Fruit fly (Drosophila melanogaster): ENCODE data around the gene xit.

xit gene

DNA sequence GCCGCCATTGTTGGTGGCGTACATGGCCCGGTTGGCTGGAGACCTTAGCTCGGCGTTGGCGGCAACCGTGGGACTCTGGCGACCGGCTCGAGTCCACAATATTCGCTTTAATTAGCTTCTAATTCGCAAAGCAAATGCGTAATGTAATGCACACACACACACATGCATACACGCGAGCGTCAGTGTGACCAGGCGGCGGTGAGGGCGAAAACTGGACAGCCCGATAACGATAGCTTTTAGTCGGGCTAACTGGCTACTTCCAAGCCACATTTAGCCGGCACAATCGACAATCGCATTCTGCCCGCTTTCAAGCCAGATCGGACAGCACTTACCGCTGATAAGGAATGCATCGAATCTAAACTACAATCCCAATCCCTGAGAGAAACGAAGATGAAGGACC, at the start of gene xit, which contains the start of gene Nf-YC:
Gene xit (plus strand): TSS at position 314 of the 400 bp plus-strand sequence.
Gene Nf-YC (minus strand): TSS at position 217 of the 400 bp plus-strand sequence.
- TF ChIP-seq CG17801 (GFP tag; optimal IDR thresholded peaks at IDR 0.05; ENCODE audit: partially characterized antibody) = peak; percentile 3

DNA sequence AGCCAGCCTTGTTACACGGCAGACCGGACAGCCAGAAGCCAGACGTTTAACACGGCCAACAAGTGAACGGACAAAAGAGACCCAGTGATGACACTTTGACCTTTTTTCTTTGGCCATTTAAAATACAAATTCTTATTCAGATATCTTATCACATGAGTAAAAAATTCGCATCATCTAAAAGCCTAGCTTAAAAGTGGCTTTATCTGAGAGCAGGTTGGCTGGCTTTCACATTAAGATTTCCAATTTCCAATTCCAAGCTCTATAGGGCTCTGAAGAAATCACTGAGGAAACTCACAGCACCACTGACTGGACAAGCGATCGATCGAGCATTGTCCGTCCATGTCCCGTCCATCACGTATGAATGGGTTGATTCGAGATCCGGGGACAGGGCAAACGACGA, 45.2 kb upstream of the xit start:
- TF ChIP-seq CG17801 (GFP tag; optimal IDR thresholded peaks at IDR 0.05; ENCODE audit: partially characterized antibody) = no peak

DNA sequence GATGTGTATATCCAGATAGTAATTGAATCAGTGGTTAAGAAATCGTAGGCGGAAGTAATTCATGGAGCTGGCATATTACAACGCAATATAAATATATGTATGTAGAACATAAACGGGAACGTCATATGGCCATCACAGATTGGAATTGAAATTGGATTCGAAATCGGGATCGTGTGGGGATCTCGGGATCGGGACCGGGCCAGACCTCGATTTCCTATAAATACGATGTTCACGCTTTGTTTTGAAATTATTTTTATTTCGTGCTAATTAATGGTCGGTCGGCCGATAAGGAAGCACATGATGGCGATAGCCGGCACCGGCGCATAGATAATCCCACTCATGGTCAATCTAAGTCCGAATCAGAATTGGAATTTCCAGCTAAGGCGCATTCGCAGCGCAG, 44.5 kb upstream of the xit start:
- no peak for TF ChIP-seq CG17801 (GFP tag; optimal IDR thresholded peaks at IDR 0.05; ENCODE audit: partially characterized antibody)

DNA sequence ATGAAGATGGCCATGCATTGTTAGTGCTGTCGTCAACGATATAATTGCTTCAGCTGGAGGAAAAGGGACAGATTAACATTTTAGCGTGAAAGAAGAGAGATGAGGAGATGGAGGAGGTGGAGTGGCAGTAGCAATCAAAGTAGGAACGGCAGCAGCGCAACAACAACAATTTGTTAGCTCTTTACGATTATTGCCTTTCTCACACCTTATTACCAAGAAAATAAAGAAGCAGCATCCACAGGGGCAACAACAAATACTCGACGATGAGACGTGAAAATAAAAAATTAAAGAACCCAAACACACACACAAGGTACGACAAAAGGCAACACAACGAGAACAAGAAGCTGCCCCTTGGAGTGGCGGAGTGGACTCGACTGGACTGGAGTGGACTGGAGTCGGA, 43.9 kb upstream of the xit start:
- no peak for TF ChIP-seq CG17801 (GFP tag; optimal IDR thresholded peaks at IDR 0.05; ENCODE audit: partially characterized antibody)

DNA sequence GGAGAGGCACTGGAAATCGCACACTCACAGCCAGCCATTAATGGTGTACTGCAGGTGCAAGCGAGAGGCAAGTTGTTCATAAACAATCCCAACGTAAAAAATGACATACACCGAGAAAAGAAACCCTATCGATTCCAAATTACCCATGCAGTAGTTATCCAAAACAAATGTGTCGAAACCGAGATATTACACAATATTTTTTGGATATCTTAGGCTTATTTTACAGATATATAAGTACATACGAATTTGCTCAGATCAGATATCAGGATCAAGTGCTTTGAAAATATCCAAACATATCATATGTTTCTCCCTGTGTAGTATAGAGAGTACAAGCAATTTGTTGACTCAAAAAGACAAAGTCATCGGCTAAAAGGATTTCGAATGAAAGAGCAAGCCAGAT, 43.4 kb upstream of the xit start:
- no peak for TF ChIP-seq CG17801 (GFP tag; optimal IDR thresholded peaks at IDR 0.05; ENCODE audit: partially characterized antibody)

DNA sequence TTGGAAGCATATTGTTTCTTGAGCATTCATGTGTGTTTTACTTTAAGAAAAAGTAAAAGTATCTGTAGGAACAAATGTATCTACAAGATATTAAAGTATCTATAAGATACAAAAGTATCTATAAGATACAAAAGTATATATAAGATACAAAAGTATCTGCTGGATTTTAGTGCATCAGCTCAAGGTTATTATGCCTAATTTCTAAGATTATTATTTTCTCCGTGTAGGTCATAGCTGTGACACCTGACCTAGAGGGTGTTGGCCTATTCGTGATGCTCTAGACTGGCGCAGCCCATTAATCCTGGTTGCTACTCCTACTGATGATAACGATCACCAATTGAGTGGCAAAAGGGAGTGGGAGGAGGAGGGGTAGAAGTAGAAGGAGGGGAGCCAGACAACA, 42.7 kb upstream of the xit start:
- TF ChIP-seq CG17801 (GFP tag; optimal IDR thresholded peaks at IDR 0.05; ENCODE audit: partially characterized antibody) = no peak

DNA sequence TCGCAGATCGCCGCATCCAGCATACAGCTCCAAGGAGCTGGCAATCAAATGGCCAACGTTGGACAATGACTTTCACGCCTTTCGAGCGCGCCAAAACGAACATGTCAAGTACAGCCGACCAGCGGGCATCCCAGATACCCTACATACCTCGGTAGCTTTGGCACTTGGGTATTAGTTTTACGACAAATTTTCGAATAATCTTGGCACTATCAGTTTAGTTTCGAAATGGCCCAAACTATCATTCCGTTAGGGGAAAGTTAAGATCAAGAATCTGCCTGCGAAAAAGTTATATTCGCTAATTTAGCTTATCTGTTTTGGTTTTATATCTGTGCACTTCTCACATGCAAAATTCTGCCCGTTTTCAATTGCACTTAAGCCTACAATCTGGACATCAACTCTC, 42.0 kb upstream of the xit start:
- TF ChIP-seq CG17801 (GFP tag; optimal IDR thresholded peaks at IDR 0.05; ENCODE audit: partially characterized antibody) = no peak

DNA sequence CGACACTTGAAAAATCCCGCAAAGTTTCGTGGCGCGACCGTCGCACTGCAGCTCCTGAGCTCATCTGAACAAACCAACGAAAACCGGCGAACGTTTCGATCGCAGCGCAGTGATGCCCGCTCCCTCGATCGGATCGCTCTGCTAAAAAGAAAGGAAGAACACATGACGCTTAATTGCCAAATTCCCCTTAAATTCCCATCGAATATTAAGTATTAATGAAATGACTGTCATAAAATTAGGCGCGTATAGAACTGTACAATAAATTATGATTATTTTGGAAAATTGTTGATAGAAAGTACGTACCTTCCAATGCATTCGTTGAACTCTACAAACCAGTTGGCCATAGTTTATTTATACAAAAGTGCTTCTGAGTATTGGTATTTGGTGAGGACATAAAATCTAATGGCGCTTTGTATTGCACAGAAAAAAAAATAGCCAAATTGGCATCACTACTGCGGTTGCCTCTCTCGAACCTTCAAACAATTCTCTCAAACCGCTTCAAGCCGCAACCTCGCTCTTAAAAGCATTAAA, 41.1 kb upstream of the xit start, which contains the start of gene shf:
Gene shf (minus strand): TSS at position 51 of the 531 bp plus-strand sequence.
- TF ChIP-seq CG17801 (GFP tag; optimal IDR thresholded peaks at IDR 0.05; ENCODE audit: partially characterized antibody) = no peak

DNA sequence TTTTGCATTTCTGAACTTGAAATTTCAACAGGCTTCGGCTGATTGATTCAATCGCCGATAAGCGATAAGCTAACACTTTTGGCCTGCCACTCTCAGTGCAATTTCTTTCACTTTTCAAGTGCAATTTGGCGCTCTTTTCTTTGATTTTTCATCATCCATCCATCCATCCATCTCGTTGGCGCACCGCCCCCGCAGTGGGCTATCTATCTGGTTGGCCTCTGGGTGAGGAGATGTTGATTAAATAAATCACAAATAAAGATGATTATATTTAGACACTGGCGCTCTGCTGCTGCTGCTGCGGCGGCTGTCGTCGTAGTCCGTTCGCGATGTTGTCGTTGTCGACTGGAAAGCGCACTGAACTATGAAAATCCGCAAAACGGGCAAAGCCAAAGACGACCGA, 29.9 kb upstream of the xit start:
- TF ChIP-seq CG17801 (GFP tag; optimal IDR thresholded peaks at IDR 0.05; ENCODE audit: partially characterized antibody) = no peak

DNA sequence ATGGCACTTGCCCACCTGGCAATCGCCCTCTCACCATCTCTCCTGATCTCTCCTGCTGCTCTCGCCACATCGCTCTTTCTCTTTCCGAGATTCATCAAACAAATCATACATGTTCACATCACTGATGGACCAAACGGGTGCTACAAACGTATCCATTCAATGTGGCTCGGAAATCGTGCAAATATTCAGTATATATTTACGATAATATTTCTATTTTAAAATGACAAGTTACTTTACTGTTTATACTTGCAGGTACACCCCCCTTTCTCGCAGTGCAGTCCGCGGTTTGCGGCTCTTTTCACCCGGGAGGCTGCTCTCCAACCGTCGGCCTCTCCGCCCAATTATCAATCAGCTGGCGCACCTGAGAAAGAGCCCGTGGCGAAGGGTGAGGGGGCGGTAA, 29.3 kb upstream of the xit start:
- TF ChIP-seq CG17801 (GFP tag; optimal IDR thresholded peaks at IDR 0.05; ENCODE audit: partially characterized antibody) = no peak

DNA sequence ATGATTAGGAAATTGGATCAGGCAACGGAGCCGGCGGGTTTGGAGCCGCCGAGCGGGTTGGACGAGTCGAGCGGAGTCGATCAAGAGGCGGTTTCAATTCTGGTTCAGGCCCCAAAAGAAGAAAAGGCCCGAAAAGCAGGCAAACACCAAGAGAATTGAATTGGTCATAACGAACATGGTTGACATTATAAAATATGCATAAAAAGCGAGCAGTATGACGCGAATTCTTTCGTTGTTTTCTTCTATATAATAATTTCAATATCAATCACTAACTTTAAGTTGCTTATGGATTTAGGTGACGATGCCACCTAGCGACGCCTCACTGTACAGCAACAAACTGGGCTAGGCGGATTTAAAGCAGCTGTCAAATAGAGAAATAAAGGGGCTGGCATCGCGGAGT, 27.9 kb upstream of the xit start:
- no peak for TF ChIP-seq CG17801 (GFP tag; optimal IDR thresholded peaks at IDR 0.05; ENCODE audit: partially characterized antibody)

DNA sequence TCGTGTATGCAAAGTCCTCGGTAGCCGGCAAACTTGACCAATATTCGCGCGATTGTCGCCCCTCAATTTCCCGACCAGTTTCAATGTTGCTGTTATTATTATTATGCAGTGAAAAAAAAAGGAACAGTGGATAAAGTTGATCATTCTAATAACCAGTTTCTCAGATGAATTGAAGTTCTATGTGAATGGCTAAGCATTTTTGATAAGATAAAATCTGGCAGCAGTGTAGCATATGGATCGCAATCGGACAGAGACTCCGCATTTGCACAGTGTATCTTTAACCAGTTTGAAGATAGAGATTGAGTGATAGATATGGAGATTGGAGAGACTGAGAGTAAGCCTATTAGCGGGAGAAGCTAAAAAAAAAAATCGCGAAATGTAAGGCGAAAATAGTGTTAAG, 27.4 kb upstream of the xit start:
- TF ChIP-seq CG17801 (GFP tag; optimal IDR thresholded peaks at IDR 0.05; ENCODE audit: partially characterized antibody) = no peak

DNA sequence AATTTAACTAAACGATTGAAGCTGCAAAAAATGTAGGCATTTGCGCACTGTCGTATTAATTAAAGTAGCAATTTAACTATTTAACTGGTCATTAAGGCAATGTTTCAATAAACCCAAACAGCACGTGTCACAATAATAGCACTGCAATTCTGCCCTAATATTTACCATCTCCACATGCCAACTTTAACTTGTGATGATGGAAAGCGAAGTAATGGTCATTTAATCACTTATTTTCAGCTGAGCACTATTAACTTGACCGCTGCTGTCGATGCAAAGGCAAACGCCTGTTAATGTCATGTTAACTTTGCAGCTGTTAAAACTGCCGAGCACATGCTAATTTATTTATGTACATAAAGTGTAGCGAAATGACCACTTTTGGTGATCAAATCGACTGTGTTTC, 26.6 kb upstream of the xit start:
- peak; percentile 65 for TF ChIP-seq CG17801 (GFP tag; optimal IDR thresholded peaks at IDR 0.05; ENCODE audit: partially characterized antibody)

DNA sequence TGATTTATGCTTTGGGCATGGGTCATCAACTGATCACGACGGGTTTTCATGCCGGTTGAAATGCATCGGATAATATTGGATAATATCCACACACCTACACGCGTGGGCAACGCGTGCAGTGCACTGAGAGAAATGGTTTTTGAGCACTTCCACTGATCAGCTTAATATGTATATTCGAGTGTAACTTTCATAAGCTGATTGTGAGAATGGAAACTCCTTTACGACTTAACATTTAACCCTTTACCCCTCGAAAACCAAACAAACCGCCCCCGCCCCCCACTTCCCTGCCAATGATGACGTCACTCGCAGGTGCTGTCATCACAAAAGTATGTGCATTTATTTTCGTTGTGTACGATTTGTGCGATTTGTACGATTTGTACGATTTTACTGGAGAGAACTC, 26.0 kb upstream of the xit start:
- no peak for TF ChIP-seq CG17801 (GFP tag; optimal IDR thresholded peaks at IDR 0.05; ENCODE audit: partially characterized antibody)

DNA sequence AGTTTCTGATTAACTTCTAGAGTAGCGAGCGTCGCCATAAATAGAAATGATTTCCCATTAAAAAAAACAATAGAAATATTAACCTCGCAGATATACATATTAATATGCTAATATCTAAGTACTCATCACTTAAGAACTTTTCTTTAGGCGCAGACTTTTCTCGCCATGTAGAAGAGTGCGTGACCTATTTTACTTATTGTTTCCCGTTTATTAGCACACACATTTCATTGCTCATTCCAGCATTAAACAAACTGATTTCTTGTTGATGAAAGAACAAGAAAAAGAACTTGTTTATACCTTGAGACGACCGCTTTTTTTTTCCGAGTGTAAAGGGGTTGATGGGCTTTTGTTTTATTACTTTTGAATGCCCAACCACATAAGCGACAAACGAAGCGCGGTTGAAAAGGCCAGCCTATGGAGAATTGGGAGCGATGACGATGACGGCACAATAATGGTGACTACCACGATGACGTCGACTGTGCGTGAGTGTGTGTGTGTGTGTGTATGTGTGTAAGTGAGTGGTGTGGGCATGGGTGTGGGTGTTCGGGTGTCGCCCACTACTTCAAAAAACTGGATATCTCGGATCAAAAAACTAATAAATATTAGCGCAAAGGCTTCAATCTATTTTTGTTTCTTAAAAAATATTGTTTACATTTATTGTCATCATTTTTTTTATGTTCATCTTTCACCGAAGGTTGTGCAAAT, 24.7 kb upstream of the xit start:
- TF ChIP-seq CG17801 (GFP tag; optimal IDR thresholded peaks at IDR 0.05; ENCODE audit: partially characterized antibody) = no peak

DNA sequence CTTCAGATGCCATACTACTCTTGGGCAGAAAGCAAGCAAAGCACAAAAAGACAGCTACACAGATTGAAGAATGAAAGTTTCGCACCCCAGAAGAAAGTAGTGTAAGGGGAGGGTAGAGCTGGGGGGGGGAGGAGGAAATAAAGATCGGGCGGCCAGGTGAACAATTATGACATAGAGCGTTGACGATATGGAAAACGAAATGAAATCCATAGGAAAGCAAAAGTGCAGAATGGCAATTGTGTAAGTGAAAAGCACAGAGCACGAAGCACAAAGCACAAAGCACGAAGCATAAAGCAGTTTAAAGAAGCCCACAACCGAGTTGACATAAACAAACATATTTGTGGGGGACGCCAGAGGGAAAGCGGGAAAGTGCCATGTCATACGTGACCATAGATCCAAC, 23.8 kb upstream of the xit start:
- no peak for TF ChIP-seq CG17801 (GFP tag; optimal IDR thresholded peaks at IDR 0.05; ENCODE audit: partially characterized antibody)
